1 fruit fly cellular context compared by ENCODE assay signal in genomic region chr3L:21347197-21347831, dm6.
TF ChIP-seq lines count a peak whose summit lies in the region.

No protein-coding gene starts in this region.

TF ChIP-seq in whole organism, embryonic, 481 proteins besides CTCF, POLR2A, EP300 and RAD21 (continued from another document and continues in another):
- TF ChIP-seq chn (GFP tag; optimal IDR thresholded peaks at IDR 0.05; lab: Kevin White, UChicago) (peak; percentile 54), Dek (tag; optimal IDR thresholded peaks at IDR 0.05; lab: Kevin White, UChicago) (no peak), ci (GFP tag; IDR thresholded peaks at IDR 0.05; lab: Robert Waterston, UW) (peak; percentile 59; the same call in 2 of the 3 replicates), Dref (GFP tag; IDR thresholded peaks at IDR 0.05; lab: Robert Waterston, UW) (no peak), aop (GFP tag; IDR thresholded peaks at IDR 0.05; lab: Robert Waterston, UW) (no peak), CG7963 (GFP tag; IDR thresholded peaks at IDR 0.05; lab: Robert Waterston, UW; ENCODE audit: partially characterized antibody) (no peak), phol (tag; optimal IDR thresholded peaks at IDR 0.05; lab: Kevin White, UChicago) (peak; percentile 52), HLH3B (GFP tag; IDR thresholded peaks at IDR 0.05; lab: Robert Waterston, UW) (peak; percentile 59; the same call in 1 of the 2 replicates), CG12391 (tag; optimal IDR thresholded peaks at IDR 0.05; lab: Kevin White, UChicago) (peak; percentile 46), slp2 (GFP tag; optimal IDR thresholded peaks at IDR 0.05; lab: Kevin White, UChicago) (peak; percentile 30), CG4730 (GFP tag; IDR thresholded peaks at IDR 0.05; lab: Robert Waterston, UW) (no peak), H2.0 (GFP tag; IDR thresholded peaks at IDR 0.05; lab: Robert Waterston, UW) (peak; percentile 53; the same call in 1 of the 2 replicates), tna (GFP tag; IDR thresholded peaks at IDR 0.05; lab: Robert Waterston, UW; ENCODE audit: partially characterized antibody) (no peak), Atf6 (GFP tag; IDR thresholded peaks at IDR 0.05; lab: Robert Waterston, UW) (0 out of 2 replicates have a peak, but pooled peaks have one; percentile 8), CG30403 (GFP tag; optimal IDR thresholded peaks at IDR 0.05; lab: Kevin White, UChicago) (peak; percentile 68), fd96Cb (tag; optimal IDR thresholded peaks at IDR 0.05; lab: Kevin White, UChicago) (peak; percentile 55), CG3163 (GFP tag; optimal IDR thresholded peaks at IDR 0.05; lab: Kevin White, UChicago) (no peak), CG8281 (tag; optimal IDR thresholded peaks at IDR 0.05; lab: Kevin White, UChicago) (no peak), jigr1 (GFP tag; IDR thresholded peaks at IDR 0.05; lab: Robert Waterston, UW) (no peak), CG31365 (tag; optimal IDR thresholded peaks at IDR 0.05; lab: Kevin White, UChicago) (no peak), CG13894 (tag; optimal IDR thresholded peaks at IDR 0.05; lab: Kevin White, UChicago) (no peak), klu (GFP tag; IDR thresholded peaks at IDR 0.05; lab: Robert Waterston, UW) (no peak), CG14965 (GFP tag; optimal IDR thresholded peaks at IDR 0.05; lab: Kevin White, UChicago; ENCODE audit: borderline replicate concordance) (no peak), ranshi (GFP tag; IDR thresholded peaks at IDR 0.05; lab: Robert Waterston, UW) (no peak), D19A (tag; optimal IDR thresholded peaks at IDR 0.05; lab: Kevin White, UChicago) (peak; percentile 81), gcm2 (GFP tag; optimal IDR thresholded peaks at IDR 0.05; lab: Kevin White, UChicago) (no peak), Dfd (GFP tag; optimal IDR thresholded peaks at IDR 0.05; lab: Kevin White, UChicago) (no peak), CG11456 (GFP tag; IDR thresholded peaks at IDR 0.05; lab: Robert Waterston, UW) (0 out of 3 replicates have a peak, but pooled peaks have one; percentile 29), CG14667 (GFP tag; IDR thresholded peaks at IDR 0.05; lab: Robert Waterston, UW) (peak; percentile 25; the same call in 1 of the 2 replicates), unc-4 (GFP tag; IDR thresholded peaks at IDR 0.05; lab: Robert Waterston, UW; ENCODE audit: partially characterized antibody) (no peak), Oli (tag; optimal IDR thresholded peaks at IDR 0.05; lab: Kevin White, UChicago) (peak; percentile 63), CG11504 (tag; optimal IDR thresholded peaks at IDR 0.05; lab: Kevin White, UChicago) (peak; percentile 78), caup (GFP tag; optimal IDR thresholded peaks at IDR 0.05; lab: Kevin White, UChicago; ENCODE audit: severe bottlenecking) (no peak), lilli (GFP tag; optimal IDR thresholded peaks at IDR 0.05; lab: Kevin White, UChicago) (peak; percentile 42), Max (GFP tag; optimal IDR thresholded peaks at IDR 0.05; lab: Kevin White, UChicago) (peak; percentile 13), sisA (GFP tag; IDR thresholded peaks at IDR 0.05; lab: Robert Waterston, UW) (peak; percentile 44; the same call in 1 of the 2 replicates), CG17802 (tag; optimal IDR thresholded peaks at IDR 0.05; lab: Kevin White, UChicago) (peak; percentile 9), bab2 (GFP tag; optimal IDR thresholded peaks at IDR 0.05; lab: Kevin White, UChicago) (peak; percentile 30), CG12744 (GFP tag; optimal IDR thresholded peaks at IDR 0.05; lab: Kevin White, UChicago) (no peak), pzg (GFP tag; optimal IDR thresholded peaks at IDR 0.05; lab: Kevin White, UChicago) (no peak), CG34376 (GFP tag; optimal IDR thresholded peaks at IDR 0.05; lab: Kevin White, UChicago) (no peak), Ets65A (GFP tag; lab: Kevin White, UChicago) (peak; percentile 96), vvl (GFP tag; IDR thresholded peaks at IDR 0.05; lab: Robert Waterston, UW) (peak; percentile 52; the same call in 1 of the 2 replicates), disco-r (GFP tag; optimal IDR thresholded peaks at IDR 0.05; lab: Kevin White, UChicago) (no peak), CG5953 (GFP tag; IDR thresholded peaks at IDR 0.05; lab: Robert Waterston, UW) (no peak), crp (GFP tag; optimal IDR thresholded peaks at IDR 0.05; lab: Kevin White, UChicago) (peak in 1 of 2 experiments; percentile 5), lab (GFP tag; optimal IDR thresholded peaks at IDR 0.05; lab: Kevin White, UChicago) (peak; percentile 42), ac (GFP tag; optimal IDR thresholded peaks at IDR 0.05; lab: Kevin White, UChicago) (no peak), CG11560 (tag; IDR thresholded peaks at IDR 0.05; lab: Robert Waterston, UW) (no peak), CG4424 (GFP tag; optimal IDR thresholded peaks at IDR 0.05; lab: Kevin White, UChicago) (peak; percentile 64), yki (optimal IDR thresholded peaks at IDR 0.05; lab: Kevin White, UChicago) (no peak), Jarid2 (GFP tag; optimal IDR thresholded peaks at IDR 0.05; lab: Kevin White, UChicago) (no peak), CG9215 (GFP tag; IDR thresholded peaks at IDR 0.05; lab: Robert Waterston, UW) (no peak), CG6813 (GFP tag; optimal IDR thresholded peaks at IDR 0.05; lab: Kevin White, UChicago) (peak; percentile 9), Pdp1 (GFP tag; optimal IDR thresholded peaks at IDR 0.05; lab: Kevin White, UChicago) (peak in 1 of 2 experiments; percentile 24), CG13287 (GFP tag; IDR thresholded peaks at IDR 0.05; lab: Robert Waterston, UW; ENCODE audit: partially characterized antibody) (no peak), nerfin-2 (GFP tag; IDR thresholded peaks at IDR 0.05; lab: Robert Waterston, UW; ENCODE audit: partially characterized antibody) (no peak), wor (GFP tag; IDR thresholded peaks at IDR 0.05; lab: Robert Waterston, UW) (peak; percentile 19; the same call in 1 of the 2 replicates), ATbp (GFP tag; optimal IDR thresholded peaks at IDR 0.05; lab: Kevin White, UChicago) (peak; percentile 47), CG18599 (GFP tag; optimal IDR thresholded peaks at IDR 0.05; lab: Kevin White, UChicago) (no peak), CG2712 (tag; optimal IDR thresholded peaks at IDR 0.05; lab: Kevin White, UChicago) (peak; percentile 34), Hmx (GFP tag; optimal IDR thresholded peaks at IDR 0.05; lab: Kevin White, UChicago) (no peak), Meics (GFP tag; optimal IDR thresholded peaks at IDR 0.05; lab: Kevin White, UChicago) (peak; percentile 46), trh (GFP tag; optimal IDR thresholded peaks at IDR 0.05; lab: Kevin White, UChicago) (peak; percentile 33), jing (GFP tag; optimal IDR thresholded peaks at IDR 0.05; lab: Kevin White, UChicago) (no peak), cad (GFP tag; optimal IDR thresholded peaks at IDR 0.05; lab: Kevin White, UChicago) (no peak), Rx (GFP tag; IDR thresholded peaks at IDR 0.05; lab: Robert Waterston, UW) (peak; percentile 37; the same call in 1 of the 2 replicates), CG16815 (GFP tag; optimal IDR thresholded peaks at IDR 0.05; lab: Kevin White, UChicago) (peak; percentile 27), sens-2 (GFP tag; IDR thresholded peaks at IDR 0.05; lab: Robert Waterston, UW) (no peak), HLH4C (GFP tag; IDR thresholded peaks at IDR 0.05; lab: Robert Waterston, UW; ENCODE audit: partially characterized antibody) (no peak), tll (GFP tag; optimal IDR thresholded peaks at IDR 0.05; lab: Kevin White, UChicago) (no peak), Hand (GFP tag; optimal IDR thresholded peaks at IDR 0.05; lab: Kevin White, UChicago) (no peak), CG14710 (tag; optimal IDR thresholded peaks at IDR 0.05; lab: Kevin White, UChicago) (peak; percentile 40), Dbx (GFP tag; IDR thresholded peaks at IDR 0.05; lab: Robert Waterston, UW) (no peak), CG18262 (tag; optimal IDR thresholded peaks at IDR 0.05; lab: Kevin White, UChicago) (peak; percentile 70), cwo (GFP tag; optimal IDR thresholded peaks at IDR 0.05; lab: Kevin White, UChicago) (no peak), lov (optimal IDR thresholded peaks at IDR 0.05; lab: Kevin White, UChicago) (no peak), lov (GFP tag; IDR thresholded peaks at IDR 0.05; lab: Robert Waterston, UW) (0 out of 3 replicates have a peak, but pooled peaks have one; percentile 53), ara (GFP tag; IDR thresholded peaks at IDR 0.05; lab: Robert Waterston, UW) (no peak), CG3995 (GFP tag; optimal IDR thresholded peaks at IDR 0.05; lab: Kevin White, UChicago) (no peak), MTF-1 (GFP tag; optimal IDR thresholded peaks at IDR 0.05; lab: Kevin White, UChicago; ENCODE audit: borderline replicate concordance) (peak; percentile 22), D (optimal IDR thresholded peaks at IDR 0.05; lab: Kevin White, UChicago) (no peak), D (GFP tag; optimal IDR thresholded peaks at IDR 0.05; lab: Kevin White, UChicago) (peak; percentile 34), ro (GFP tag; IDR thresholded peaks at IDR 0.05; lab: Robert Waterston, UW) (no peak), Hr3 (GFP tag; optimal IDR thresholded peaks at IDR 0.05; lab: Kevin White, UChicago) (peak; percentile 31), CG4854 (GFP tag; optimal IDR thresholded peaks at IDR 0.05; lab: Kevin White, UChicago) (peak; percentile 2), Dad (GFP tag; optimal IDR thresholded peaks at IDR 0.05; lab: Kevin White, UChicago) (peak; percentile 14), az2 (GFP tag; optimal IDR thresholded peaks at IDR 0.05; lab: Kevin White, UChicago) (peak; percentile 61), Dip2 (GFP tag; IDR thresholded peaks at IDR 0.05; lab: Robert Waterston, UW) (no peak), gt (GFP tag; IDR thresholded peaks at IDR 0.05; lab: Robert Waterston, UW) (no peak), CG42726 (GFP tag; IDR thresholded peaks at IDR 0.05; lab: Robert Waterston, UW; ENCODE audit: partially characterized antibody) (no peak), org-1 (GFP tag; optimal IDR thresholded peaks at IDR 0.05; lab: Kevin White, UChicago) (peak; percentile 42), otp (GFP tag; IDR thresholded peaks at IDR 0.05; lab: Robert Waterston, UW) (0 out of 3 replicates have a peak, but pooled peaks have one; percentile 59), seq (GFP tag; IDR thresholded peaks at IDR 0.05; lab: Robert Waterston, UW) (peak; percentile 46; the same call in 1 of the 2 replicates), CG1233 (GFP tag; optimal IDR thresholded peaks at IDR 0.05; lab: Kevin White, UChicago) (peak; percentile 3), mam (GFP tag; optimal IDR thresholded peaks at IDR 0.05; lab: Kevin White, UChicago) (peak; percentile 39), CG18764 (GFP tag; optimal IDR thresholded peaks at IDR 0.05; lab: Kevin White, UChicago) (peak; percentile 23), sc (optimal IDR thresholded peaks at IDR 0.05; lab: Kevin White, UChicago) (no peak), sc (GFP tag; optimal IDR thresholded peaks at IDR 0.05; lab: Kevin White, UChicago) (peak; percentile 69), C15 (GFP tag; IDR thresholded peaks at IDR 0.05; lab: Robert Waterston, UW) (no peak), CG17328 (GFP tag; IDR thresholded peaks at IDR 0.05; lab: Robert Waterston, UW) (no peak), ken (GFP tag; IDR thresholded peaks at IDR 0.05; lab: Robert Waterston, UW) (0 out of 3 replicates have a peak, but pooled peaks have one; percentile 38), CG6175 (GFP tag; IDR thresholded peaks at IDR 0.05; lab: Robert Waterston, UW) (no peak), Myb (GFP tag; optimal IDR thresholded peaks at IDR 0.05; lab: Kevin White, UChicago) (no peak), h (optimal IDR thresholded peaks at IDR 0.05; lab: Kevin White, UChicago) (no peak), tgo (GFP tag; IDR thresholded peaks at IDR 0.05; lab: Robert Waterston, UW) (0 out of 3 replicates have a peak, but pooled peaks have one; percentile 17), Hsf (GFP tag; optimal IDR thresholded peaks at IDR 0.05; lab: Kevin White, UChicago) (peak; percentile 59), Sry-β (GFP tag; optimal IDR thresholded peaks at IDR 0.05; lab: Kevin White, UChicago) (peak; percentile 4), unpg (GFP tag; optimal IDR thresholded peaks at IDR 0.05; lab: Kevin White, UChicago) (peak; percentile 52), nerfin-1 (tag; optimal IDR thresholded peaks at IDR 0.05; lab: Kevin White, UChicago) (no peak), Lpt (GFP tag; optimal IDR thresholded peaks at IDR 0.05; lab: Kevin White, UChicago) (no peak), corto (GFP tag; optimal IDR thresholded peaks at IDR 0.05; lab: Kevin White, UChicago) (no peak), Neu2 (GFP tag; optimal IDR thresholded peaks at IDR 0.05; lab: Kevin White, UChicago; ENCODE audit: borderline replicate concordance) (no peak), CG6683 (GFP tag; optimal IDR thresholded peaks at IDR 0.05; lab: Kevin White, UChicago) (no peak), Mrtf (GFP tag; IDR thresholded peaks at IDR 0.05; lab: Robert Waterston, UW) (no peak), lmd (GFP tag; IDR thresholded peaks at IDR 0.05; lab: Robert Waterston, UW) (0 out of 2 replicates have a peak, but pooled peaks have one; percentile 17), NfI (GFP tag; optimal IDR thresholded peaks at IDR 0.05; lab: Kevin White, UChicago) (peak; percentile 30), luna (GFP tag; optimal IDR thresholded peaks at IDR 0.05; lab: Kevin White, UChicago) (no peak), CG14441 (GFP tag; IDR thresholded peaks at IDR 0.05; lab: Robert Waterston, UW) (no peak), CG33213 (GFP tag; optimal IDR thresholded peaks at IDR 0.05; lab: Kevin White, UChicago) (no peak), Asciz (GFP tag; optimal IDR thresholded peaks at IDR 0.05; lab: Kevin White, UChicago) (peak; percentile 74), btn (GFP tag; optimal IDR thresholded peaks at IDR 0.05; lab: Kevin White, UChicago) (no peak), Xbp1 (GFP tag; optimal IDR thresholded peaks at IDR 0.05; lab: Kevin White, UChicago) (peak; percentile 68), mld (GFP tag; IDR thresholded peaks at IDR 0.05; lab: Robert Waterston, UW; ENCODE audit: partially characterized antibody) (no peak), hkb (optimal IDR thresholded peaks at IDR 0.05; lab: Kevin White, UChicago) (no peak), hkb (GFP tag; IDR thresholded peaks at IDR 0.05; lab: Robert Waterston, UW) (peak; percentile 44; the same call in 1 of the 2 replicates), BEAF-32 (GFP tag; optimal IDR thresholded peaks at IDR 0.05; lab: Kevin White, UChicago) (no peak), Trl (optimal IDR thresholded peaks at IDR 0.05; lab: Kevin White, UChicago) (peak in 1 of 2 experiments; percentile 26), Trl (GFP tag; optimal IDR thresholded peaks at IDR 0.05; lab: Kevin White, UChicago) (peak; percentile 24), HmgD (GFP tag; optimal IDR thresholded peaks at IDR 0.05; lab: Kevin White, UChicago) (no peak), sqz (GFP tag; optimal IDR thresholded peaks at IDR 0.05; lab: Kevin White, UChicago) (no peak)
